Worm (Caenorhabditis elegans): ENCODE results near the gene F46C8.1.

Gene F46C8.1

DNA sequence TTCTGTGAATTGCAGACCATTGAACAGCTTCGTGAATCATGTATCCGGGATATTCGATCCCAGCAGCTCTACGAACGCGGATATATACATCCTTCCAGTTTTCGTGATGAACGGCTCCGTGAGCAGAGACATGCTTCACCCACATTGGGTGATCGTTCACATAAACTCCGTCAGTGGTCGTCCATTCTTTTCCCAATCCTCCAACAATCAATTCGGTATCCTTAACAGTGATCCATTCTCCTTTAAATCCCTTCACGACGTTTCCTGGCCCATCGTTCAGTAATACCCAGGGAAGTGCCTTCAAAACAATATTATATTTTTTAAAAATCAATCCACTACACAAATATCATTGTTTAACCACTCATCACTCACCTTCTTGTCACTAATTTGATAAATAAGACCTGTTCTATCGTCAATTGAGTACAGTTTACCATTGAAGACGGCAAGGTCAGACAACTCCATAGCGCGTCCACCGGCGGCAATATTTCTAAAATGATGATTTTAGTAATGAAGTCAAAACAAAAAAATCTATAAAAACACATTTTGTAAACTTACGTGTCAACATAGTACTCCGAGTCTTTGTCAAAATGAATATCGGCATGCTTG, 20.5 kb downstream of the F46C8.1 start (continued):
- TF ChIP-seq mdl-1 (tag; optimal IDR thresholded peaks at IDR 0.05) (no peak), mep-1 (tag; optimal IDR thresholded peaks at IDR 0.05) (no peak), nhr-28 (tag; optimal IDR thresholded peaks at IDR 0.05) (peak; percentile 45), nhr-111 (GFP tag; optimal IDR thresholded peaks at IDR 0.05) (no peak), lin-38 (GFP tag; IDR thresholded peaks at IDR 0.05) (0 out of 2 replicates have a peak, but pooled peaks have one; percentile 10), ctbp-1 (GFP tag; IDR thresholded peaks at IDR 0.05) (no peak), zfp-2 (tag; optimal IDR thresholded peaks at IDR 0.05) (no peak), jun-1 (tag; optimal IDR thresholded peaks at IDR 0.05) (no peak), rbr-2 (tag; optimal IDR thresholded peaks at IDR 0.05) (no peak), daf-16 (GFP tag; optimal IDR thresholded peaks at IDR 0.05) (no peak), daf-16 (tag; optimal IDR thresholded peaks at IDR 0.05) (no peak), nhr-237 (tag; optimal IDR thresholded peaks at IDR 0.05) (no peak), mxl-3 (GFP tag; optimal IDR thresholded peaks at IDR 0.05) (no peak), dmd-6 (GFP tag; IDR thresholded peaks at IDR 0.05) (no peak), nhr-41 (GFP tag; IDR thresholded peaks at IDR 0.05) (no peak)

DNA sequence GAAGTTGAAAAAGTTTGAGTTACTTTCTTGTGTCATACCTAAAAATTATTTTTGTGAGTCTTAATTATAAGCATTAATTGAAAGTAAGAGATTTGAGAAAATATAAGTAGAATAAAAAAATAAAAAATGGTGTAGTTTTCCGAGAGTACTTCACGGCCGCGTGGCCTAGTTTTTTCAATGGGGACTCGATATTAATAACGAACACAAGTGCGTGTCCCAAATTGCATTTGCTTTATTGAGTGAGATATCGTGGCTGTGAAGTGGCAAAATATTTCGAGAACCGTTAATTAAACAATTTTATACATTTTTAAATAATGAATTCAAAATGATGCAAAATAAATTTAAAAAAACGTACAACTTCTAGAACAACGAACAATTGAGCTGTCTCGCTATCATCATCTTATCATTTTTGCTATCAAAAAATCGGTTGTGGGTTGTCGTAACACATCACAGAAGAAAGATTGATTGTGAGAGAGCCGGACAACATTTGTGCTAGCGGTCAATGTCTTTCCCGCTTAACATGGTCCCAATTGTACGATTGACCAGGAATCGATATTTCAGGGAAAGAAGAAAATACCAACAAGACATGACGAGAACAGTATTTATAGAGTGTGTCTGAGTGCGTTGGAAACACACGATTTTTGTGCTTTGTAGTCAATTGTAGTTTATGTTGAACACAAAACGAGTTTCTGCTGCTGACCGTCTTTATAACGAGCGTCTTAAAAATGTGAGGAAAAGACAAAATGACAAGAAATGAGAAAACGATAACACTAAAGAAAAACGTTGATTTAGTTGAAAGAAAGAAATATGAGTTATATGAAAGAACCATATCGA, 21.6 kb downstream of the F46C8.1 start, which contains the start of gene apy-1:
Gene apy-1 (minus strand): TSS at position 38 of the 834 bp plus-strand sequence.
- TF ChIP-seq lin-13 (GFP tag; optimal IDR thresholded peaks at IDR 0.05) (no peak), skn-1 (tag; optimal IDR thresholded peaks at IDR 0.05) (no peak), lir-3 (tag; optimal IDR thresholded peaks at IDR 0.05) (no peak), daf-16 (GFP tag; optimal IDR thresholded peaks at IDR 0.05) (no peak), daf-16 (tag; optimal IDR thresholded peaks at IDR 0.05) (peak; percentile 38), nhr-102 (tag; optimal IDR thresholded peaks at IDR 0.05) (peak; percentile 32), pha-4 (GFP tag; IDR thresholded peaks at IDR 0.05) (no peak), pha-4 (tag; optimal IDR thresholded peaks at IDR 0.05) (no peak), hlh-30 (tag; optimal IDR thresholded peaks at IDR 0.05; ENCODE audit: insufficient read depth) (peak; percentile 17), ZK337.2 (GFP tag; IDR thresholded peaks at IDR 0.05) (peak; percentile 56; the same call in 1 of the 2 replicates), nhr-28 (tag; optimal IDR thresholded peaks at IDR 0.05) (peak; percentile 100), mes-2 (tag; optimal IDR thresholded peaks at IDR 0.05; ENCODE audit: poor library complexity, severe bottlenecking) (peak; percentile 94), T26A8.4 (GFP tag; IDR thresholded peaks at IDR 0.05) (no peak), dve-1 (tag; optimal IDR thresholded peaks at IDR 0.05; ENCODE audit: insufficient read depth) (peak; percentile 16), zfp-3 (GFP tag; conservative IDR thresholded peaks at IDR 0.05) (no peak), madf-9 (GFP tag; conservative IDR thresholded peaks at IDR 0.05) (no peak), hlh-11 (tag; optimal IDR thresholded peaks at IDR 0.05) (peak; percentile 59), mep-1 (tag; optimal IDR thresholded peaks at IDR 0.05) (peak; percentile 64), ceh-62 (tag; optimal IDR thresholded peaks at IDR 0.05) (no peak), lin-29 (GFP tag; IDR thresholded peaks at IDR 0.05) (no peak), nhr-41 (GFP tag; IDR thresholded peaks at IDR 0.05) (no peak), F26F4.8 (GFP tag; conservative IDR thresholded peaks at IDR 0.05) (no peak), T20F7.1 (GFP tag; optimal IDR thresholded peaks at IDR 0.05) (peak; percentile 19), hif-1 (tag; optimal IDR thresholded peaks at IDR 0.05) (peak in 1 of 2 experiments; percentile 35), ceh-32 (tag; optimal IDR thresholded peaks at IDR 0.05; ENCODE audit: poor library complexity) (no peak), dpl-1 (GFP tag; optimal IDR thresholded peaks at IDR 0.05) (peak; percentile 40), cey-2 (tag; optimal IDR thresholded peaks at IDR 0.05; ENCODE audit: borderline replicate concordance, insufficient read depth) (no peak), saeg-2 (GFP tag; IDR thresholded peaks at IDR 0.05) (no peak), set-16 (GFP tag; IDR thresholded peaks at IDR 0.05) (no peak), duxl-1 (tag; optimal IDR thresholded peaks at IDR 0.05; ENCODE audit: poor library complexity) (peak; percentile 35), zip-11 (GFP tag; IDR thresholded peaks at IDR 0.05) (no peak), ZK546.5 (tag; optimal IDR thresholded peaks at IDR 0.05) (no peak), nhr-11 (tag; optimal IDR thresholded peaks at IDR 0.05) (no peak), php-3 (GFP tag; IDR thresholded peaks at IDR 0.05) (0 out of 2 replicates have a peak, but pooled peaks have one; percentile 31), nhr-48 (tag; optimal IDR thresholded peaks at IDR 0.05) (peak; percentile 1), ztf-11 (tag; optimal IDR thresholded peaks at IDR 0.05) (no peak)
